Worm (Caenorhabditis elegans) whole organism, late embryonic: ENCODE measurements around the gene hal-3.

Experiments used
- dve-1 ChIP-seq: sonication (generic microtip); optimal IDR thresholded peaks from 2 replicates; lab custom pipeline; 2017; ENCODE audit warnings: antibody characterized with exemption, mild to moderate bottlenecking, missing genetic modification characterization, missing compliant biosample characterization
- eyg-1 ChIP-seq: sonication (generic microtip); optimal IDR thresholded peaks from 2 replicates; lab custom pipeline; 2016; ENCODE audit warnings: missing genotype, missing genetic modification characterization, missing compliant biosample characterization
- lin-11 ChIP-seq: fragments of 200-800 bp; sonication (Bioruptor generic); optimal IDR thresholded peaks from 2 replicates; lab custom pipeline; 2018; ENCODE audit warnings: mild to moderate bottlenecking, missing genetic modification characterization, missing compliant biosample characterization
- nfya-1 ChIP-seq: sonication (generic microtip); optimal IDR thresholded peaks from 2 replicates; lab custom pipeline; 2017; ENCODE audit warnings: missing genetic modification characterization, mild to moderate bottlenecking, missing compliant biosample characterization, antibody characterized with exemption, moderate library complexity
- nhr-11 ChIP-seq: fragments of 150-350 bp; optimal IDR thresholded peaks from 2 replicates; lab custom pipeline; 2014; ENCODE audit warnings: missing biosample characterization, missing genetic modification characterization
- sox-4 ChIP-seq: sonication (generic microtip); optimal IDR thresholded peaks from 2 replicates; lab custom pipeline; 2017; ENCODE audit warnings: mild to moderate bottlenecking, missing genetic modification characterization, inconsistent platforms, missing compliant biosample characterization
- ttx-3 ChIP-seq: sonication (generic microtip); optimal IDR thresholded peaks from 2 replicates; lab custom pipeline; 2016; ENCODE audit warnings: missing genetic modification reagents, missing genetic modification characterization, missing compliant biosample characterization
- unc-55 ChIP-seq: sonication (generic microtip); optimal IDR thresholded peaks from 2 replicates; lab custom pipeline; 2017; ENCODE audit warnings: missing biosample characterization, missing genetic modification reagents, missing genetic modification characterization
- ztf-16 ChIP-seq: sonication (generic microtip); optimal IDR thresholded peaks from 2 replicates; lab custom pipeline; 2017; ENCODE audit warnings: missing genetic modification characterization, missing compliant biosample characterization

- TF ChIP-seq ttx-3 (tag; lab: Kevin White, UChicago) (no peak), nhr-11 (tag; lab: Kevin White, UChicago) (no peak), lin-11 (tag; lab: Kevin White, UChicago) (no peak), ztf-16 (tag; lab: Kevin White, UChicago) (no peak), unc-55 (GFP tag; lab: Kevin White, UChicago) (no peak), nfya-1 (tag; lab: Kevin White, UChicago) (no peak), dve-1 (tag; lab: Kevin White, UChicago) (no peak), sox-4 (tag; lab: Kevin White, UChicago) (no peak), eyg-1 (no peak)
Observed at ce11 chrII:9607137-9607536, 9.8 kb downstream of the hal-3 start.
